Fruit fly (Drosophila melanogaster) whole organism, adult: ENCODE results near the gene CG5188.

Experiments used
- CG11617 ChIP-seq: fragments of 200-800 bp; sonication (Bioruptor generic); optimal IDR thresholded peaks from 2 replicates; lab custom pipeline; 2017; ENCODE audit warnings: mild to moderate bottlenecking, missing biosample characterization, missing genetic modification reagents, missing genetic modification characterization
- CG12768 ChIP-seq: fragments of 200-800 bp; sonication (Bioruptor generic); optimal IDR thresholded peaks from 2 replicates; lab custom pipeline; 2017; ENCODE audit warnings: missing biosample characterization, missing genetic modification characterization, mild to moderate bottlenecking, moderate library complexity, missing genetic modification reagents
- Hr96 ChIP-seq: fragments of 200-800 bp; sonication (Bioruptor generic); optimal IDR thresholded peaks from 2 replicates; lab custom pipeline; 2016; ENCODE audit warnings: missing biosample characterization, missing genetic modification characterization
- bab1 ChIP-seq: fragments of 200-800 bp; sonication (Bioruptor generic); optimal IDR thresholded peaks from 3 replicates; lab custom pipeline; 2019; ENCODE audit warnings: missing biosample characterization, mild to moderate bottlenecking, missing genetic modification characterization, moderate library complexity
- cic ChIP-seq: fragments of 200-800 bp; sonication (Bioruptor generic); optimal IDR thresholded peaks from 2 replicates; lab custom pipeline; 2017; ENCODE audit warnings: missing biosample characterization, mild to moderate bottlenecking, missing genetic modification characterization, moderate library complexity
- kay ChIP-seq: fragments of 200-800 bp; sonication (Bioruptor generic); peaks from one replicate; lab custom pipeline; 2016; ENCODE audit warnings: missing biosample characterization, missing genetic modification characterization, borderline replicate concordance

DNA sequence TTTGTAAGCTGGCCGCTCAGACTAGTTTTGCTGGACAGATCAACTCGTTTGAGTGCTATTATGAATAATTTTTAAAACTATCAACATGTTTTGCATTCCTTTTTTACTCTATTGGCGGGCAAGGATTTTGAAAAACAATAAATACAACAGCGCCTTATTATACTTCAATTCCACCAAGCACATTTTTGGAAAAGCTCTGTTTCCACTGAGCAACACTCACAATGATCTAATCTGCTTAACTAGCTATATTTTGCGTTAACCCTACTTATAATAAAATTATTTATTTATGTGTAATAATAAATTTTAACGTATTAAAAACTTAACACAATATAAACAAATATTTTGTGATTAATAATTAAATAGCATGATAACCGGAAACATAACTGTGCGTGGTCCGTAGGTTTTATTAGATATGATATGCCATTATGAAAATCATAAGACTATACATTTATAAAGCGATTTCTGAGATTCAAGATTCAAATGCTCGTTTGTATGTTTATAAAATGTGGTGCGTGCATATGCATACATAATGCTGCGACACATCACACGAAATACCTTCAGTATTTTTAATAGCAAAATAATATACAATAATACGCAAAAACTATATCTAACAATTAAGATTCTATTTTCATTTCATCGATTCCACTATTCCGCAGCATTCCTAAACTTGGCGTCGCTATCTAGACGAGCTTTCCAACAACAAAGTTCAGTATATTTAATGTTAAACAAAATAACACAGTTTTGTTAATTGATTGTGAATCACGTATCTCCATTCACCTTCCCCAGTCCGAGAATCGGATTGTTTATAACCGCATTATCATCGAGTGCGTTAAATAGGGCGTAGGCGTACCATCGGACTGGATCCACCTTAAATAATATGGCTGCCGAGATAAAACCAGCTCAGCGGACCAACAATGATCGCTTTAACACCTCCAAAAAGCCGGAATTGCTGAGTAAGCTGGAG is 5.7 kb upstream of the CG5188 start, which contains the start of the genes pie and Wdfy2:
- TF ChIP-seq kay (peak; percentile 68), cic (GFP tag; lab: Kevin White, UChicago) (no peak), CG12768 (GFP tag; lab: Kevin White, UChicago) (no peak), CG11617 (no peak), bab1 (GFP tag; lab: Kevin White, UChicago) (peak; percentile 4), Hr96 (GFP tag; lab: Kevin White, UChicago) (no peak)
